Worm (Caenorhabditis elegans): Measurements from ENCODE around the gene klf-1.

- TF ChIP-seq ama-1 (optimal IDR thresholded peaks at IDR 0.05) = no peak
- no peak for TF ChIP-seq tbx-37 (GFP tag; conservative IDR thresholded peaks at IDR 0.05)
- TF ChIP-seq scrt-1 (GFP tag; IDR thresholded peaks at IDR 0.05) = no peak
- no peak for TF ChIP-seq tbx-11 (GFP tag; IDR thresholded peaks at IDR 0.05)
- no peak for TF ChIP-seq flt-1 (GFP tag; IDR thresholded peaks at IDR 0.05)
- no peak for TF ChIP-seq ets-7 (tag; optimal IDR thresholded peaks at IDR 0.05)
- TF ChIP-seq pes-1 (GFP tag; IDR thresholded peaks at IDR 0.05) = no peak
- no peak for TF ChIP-seq ceh-13 (GFP tag; optimal IDR thresholded peaks at IDR 0.05)
- no peak for TF ChIP-seq hnd-1 (tag; optimal IDR thresholded peaks at IDR 0.05)
- no peak for TF ChIP-seq hmbx-1 (tag; optimal IDR thresholded peaks at IDR 0.05)
Measured at ce11 chrIII:2834363-2834762, 40.3 kb upstream of the klf-1 start, which contains the start of gene txdc-17.
